Fruit fly (Drosophila melanogaster) whole organism, prepupa: ENCODE results near the gene CG6409.

Experiments used
- Blimp-1 ChIP-seq: fragments of 200-800 bp; sonication (Bioruptor generic); optimal IDR thresholded peaks from 3 replicates; lab custom pipeline; 2017; ENCODE audit warnings: missing biosample characterization, missing genetic modification characterization, mild to moderate bottlenecking, moderate library complexity, missing genetic modification reagents
- CG10631 ChIP-seq: fragments of 200-800 bp; sonication (Bioruptor generic); optimal IDR thresholded peaks from 2 replicates; lab custom pipeline; 2016; ENCODE audit warnings: missing biosample characterization, missing genetic modification characterization
- CG10669 ChIP-seq: fragments of 200-800 bp; sonication (Bioruptor generic); optimal IDR thresholded peaks from 3 replicates; lab custom pipeline; 2018; ENCODE audit warnings: missing biosample characterization, mild to moderate bottlenecking, missing genetic modification characterization, moderate library complexity
- CG11762 ChIP-seq: fragments of 200-800 bp; sonication (Bioruptor generic); optimal IDR thresholded peaks from 3 replicates; lab custom pipeline; 2016; ENCODE audit warnings: missing biosample characterization, missing genetic modification characterization; ENCODE audit not compliant: insufficient read depth
- CG11902 ChIP-seq: fragments of 200-800 bp; sonication (Bioruptor generic); optimal IDR thresholded peaks from 3 replicates; lab custom pipeline; 2016; ENCODE audit warnings: missing biosample characterization, missing genetic modification characterization
- CG15336 ChIP-seq: fragments of 200-800 bp; sonication (Bioruptor generic); IDR thresholded peaks from 2 replicates; pipeline ENCODE4 v1.3.6; 2022; ENCODE audit warnings: missing biosample characterization, missing genetic modification characterization
- CG16779 ChIP-seq: fragments of 200-800 bp; sonication (Bioruptor generic); optimal IDR thresholded peaks from 3 replicates; lab custom pipeline; 2017; ENCODE audit warnings: missing biosample characterization, mild to moderate bottlenecking, missing genetic modification characterization
- CG3032 ChIP-seq: fragments of 200-800 bp; optimal IDR thresholded peaks from 2 replicates; lab custom pipeline; 2019; ENCODE audit warnings: missing biosample characterization, mild to moderate bottlenecking, missing genetic modification characterization, moderate library complexity
- CG32006 ChIP-seq: fragments of 200-800 bp; sonication (Bioruptor generic); optimal IDR thresholded peaks from 3 replicates; lab custom pipeline; 2017; ENCODE audit warnings: missing biosample characterization, mild to moderate bottlenecking, missing genetic modification characterization
- CG34406 ChIP-seq: fragments of 200-800 bp; sonication (Bioruptor generic); optimal IDR thresholded peaks from 3 replicates; lab custom pipeline; 2016; ENCODE audit warnings: missing biosample characterization, missing genetic modification characterization
- CG3919 ChIP-seq: fragments of 200-800 bp; sonication (Bioruptor generic); optimal IDR thresholded peaks from 3 replicates; lab custom pipeline; 2016; ENCODE audit warnings: missing biosample characterization, missing genetic modification characterization
- CG4318 ChIP-seq: fragments of 200-800 bp; sonication (Bioruptor generic); optimal IDR thresholded peaks from 3 replicates; lab custom pipeline; 2017; ENCODE audit warnings: missing biosample characterization, mild to moderate bottlenecking, missing genetic modification characterization
- CG6163 ChIP-seq: fragments of 200-800 bp; sonication (Bioruptor generic); IDR thresholded peaks from 3 replicates; pipeline ENCODE4 v1.3.6; 2022; ENCODE audit warnings: missing biosample characterization, missing genetic modification characterization
- CG6808 ChIP-seq: fragments of 200-800 bp; sonication (Bioruptor generic); optimal IDR thresholded peaks from 3 replicates; lab custom pipeline; 2017; ENCODE audit warnings: missing biosample characterization, missing genetic modification characterization, mild to moderate bottlenecking, moderate library complexity, missing genetic modification reagents
- CG6854 ChIP-seq: fragments of 200-800 bp; sonication (Bioruptor generic); optimal IDR thresholded peaks from 2 replicates; lab custom pipeline; 2017; ENCODE audit warnings: missing biosample characterization, mild to moderate bottlenecking, missing genetic modification characterization
- CG7368 ChIP-seq: fragments of 200-800 bp; sonication (Bioruptor generic); optimal IDR thresholded peaks from 3 replicates; lab custom pipeline; 2016; ENCODE audit warnings: missing biosample characterization, missing genetic modification characterization
- CG8119 ChIP-seq: fragments of 200-800 bp; sonication (Bioruptor generic); IDR thresholded peaks from 3 replicates; pipeline ENCODE4 v1.3.6; 2022; ENCODE audit warnings: missing biosample characterization, missing genetic modification characterization
- CG9139 ChIP-seq: fragments of 200-800 bp; sonication (Bioruptor generic); optimal IDR thresholded peaks from 3 replicates; lab custom pipeline; 2017; ENCODE audit warnings: missing biosample characterization, mild to moderate bottlenecking, missing genetic modification characterization
- Eip78C ChIP-seq: fragments of 200-800 bp; sonication (Bioruptor generic); peaks from one replicate; lab custom pipeline; 2016; ENCODE audit warnings: missing biosample characterization, missing genetic modification characterization
- Eip93F ChIP-seq: fragments of 200-800 bp; sonication (Bioruptor generic); optimal IDR thresholded peaks from 2 replicates; lab custom pipeline; 2016; ENCODE audit warnings: missing biosample characterization, mild to moderate bottlenecking, missing genetic modification characterization
- Ets21C ChIP-seq: fragments of 200-800 bp; sonication (Bioruptor generic); optimal IDR thresholded peaks from 3 replicates; lab custom pipeline; 2016; ENCODE audit warnings: missing biosample characterization, missing genetic modification characterization
- Ets96B ChIP-seq: fragments of 200-800 bp; optimal IDR thresholded peaks from 2 replicates; lab custom pipeline; 2019; ENCODE audit warnings: missing biosample characterization, mild to moderate bottlenecking, missing genetic modification characterization, moderate library complexity
- Hr38 ChIP-seq: sonication (Bioruptor generic); optimal IDR thresholded peaks from 2 replicates; lab custom pipeline; 2016; ENCODE audit warnings: missing biosample characterization, missing genetic modification characterization
- Hr4 ChIP-seq: fragments of 200-800 bp; sonication (Bioruptor generic); optimal IDR thresholded peaks from 3 replicates; lab custom pipeline; 2016; ENCODE audit warnings: missing biosample characterization, missing genetic modification characterization
- Lpt ChIP-seq: fragments of 200-800 bp; sonication (Bioruptor generic); optimal IDR thresholded peaks from 3 replicates; lab custom pipeline; 2016; ENCODE audit warnings: missing biosample characterization, missing genetic modification characterization
- Met ChIP-seq: fragments of 200-800 bp; sonication (Bioruptor generic); optimal IDR thresholded peaks from 3 replicates; lab custom pipeline; 2016; ENCODE audit warnings: missing biosample characterization, missing genetic modification characterization
- OdsH ChIP-seq: fragments of 200-800 bp; sonication (Bioruptor generic); optimal IDR thresholded peaks from 3 replicates; lab custom pipeline; 2016; ENCODE audit warnings: missing biosample characterization, missing genetic modification characterization
- Smox ChIP-seq: fragments of 200-800 bp; sonication (Bioruptor generic); optimal IDR thresholded peaks from 3 replicates; lab custom pipeline; 2016; ENCODE audit warnings: missing biosample characterization, missing genetic modification characterization
- Sox14 ChIP-seq: fragments of 200-800 bp; sonication (Bioruptor generic); optimal IDR thresholded peaks from 3 replicates; lab custom pipeline; 2016; ENCODE audit warnings: missing biosample characterization, missing genetic modification characterization
- achi ChIP-seq: fragments of 200-800 bp; sonication (Bioruptor generic); optimal IDR thresholded peaks from 3 replicates; lab custom pipeline; 2016; ENCODE audit warnings: missing biosample characterization, missing genetic modification characterization
- acj6 ChIP-seq: fragments of 200-800 bp; sonication (Bioruptor generic); optimal IDR thresholded peaks from 3 replicates; lab custom pipeline; 2016; ENCODE audit warnings: missing biosample characterization, missing genetic modification characterization
- dac ChIP-seq: fragments of 200-800 bp; sonication (Bioruptor generic); optimal IDR thresholded peaks from 2 replicates; lab custom pipeline; 2017; ENCODE audit warnings: missing biosample characterization, mild to moderate bottlenecking, missing genetic modification characterization
- eg ChIP-seq: fragments of 200-800 bp; sonication (Bioruptor generic); IDR thresholded peaks from 3 replicates; pipeline ENCODE4 v1.3.6; 2022; ENCODE audit warnings: missing biosample characterization, missing genetic modification characterization
- esn ChIP-seq: fragments of 200-800 bp; sonication (Bioruptor generic); optimal IDR thresholded peaks from 2 replicates; lab custom pipeline; 2016; ENCODE audit warnings: missing biosample characterization, mild to moderate bottlenecking, missing genetic modification characterization, moderate library complexity
- fd59A ChIP-seq: fragments of 200-800 bp; sonication (Bioruptor generic); optimal IDR thresholded peaks from 2 replicates; lab custom pipeline; 2017; ENCODE audit warnings: missing biosample characterization, mild to moderate bottlenecking, missing genetic modification characterization, missing genetic modification reagents
- fd85E ChIP-seq: fragments of 200-800 bp; sonication (Bioruptor generic); optimal IDR thresholded peaks from 3 replicates; lab custom pipeline; 2016; ENCODE audit warnings: missing biosample characterization, missing genetic modification characterization
- fkh ChIP-seq: fragments of 200-800 bp; sonication (Bioruptor generic); optimal IDR thresholded peaks from 3 replicates; lab custom pipeline; 2017; ENCODE audit warnings: missing biosample characterization, mild to moderate bottlenecking, missing genetic modification characterization, moderate library complexity
- lz ChIP-seq: fragments of 200-800 bp; sonication (Bioruptor generic); optimal IDR thresholded peaks from 3 replicates; lab custom pipeline; 2016; ENCODE audit warnings: missing biosample characterization, missing genetic modification characterization
- salr ChIP-seq, 2 experiments: fragments of 200-800 bp; sonication (Bioruptor generic); optimal IDR thresholded peaks; 3 replicates each; lab custom pipeline; 2016 to 2018; ENCODE audit warnings: missing biosample characterization in 2 of 2, missing genetic modification characterization in 2 of 2, mild to moderate bottlenecking in 1 of 2
- spab ChIP-seq: fragments of 200-800 bp; sonication (Bioruptor generic); optimal IDR thresholded peaks from 2 replicates; lab custom pipeline; 2017; ENCODE audit warnings: missing biosample characterization, mild to moderate bottlenecking, missing genetic modification characterization, missing genetic modification reagents
- ss ChIP-seq, 2 experiments: fragments of 200-800 bp; sonication (Bioruptor generic); optimal IDR thresholded peaks; 2 replicates in 1 of 2; 3 replicates in 1 of 2; lab custom pipeline; 2017 to 2018; ENCODE audit warnings: mild to moderate bottlenecking in 2 of 2, missing biosample characterization in 2 of 2, missing genetic modification characterization in 2 of 2, moderate library complexity in 1 of 2
- svp ChIP-seq: fragments of 200-800 bp; sonication (Bioruptor generic); peaks from one replicate; lab custom pipeline; 2016; ENCODE audit warnings: missing biosample characterization, missing genetic modification characterization
- topi ChIP-seq: fragments of 200-800 bp; sonication (Bioruptor generic); optimal IDR thresholded peaks from 3 replicates; lab custom pipeline; 2016; ENCODE audit warnings: missing biosample characterization, missing genetic modification characterization
- vri ChIP-seq: fragments of 200-800 bp; sonication (Bioruptor generic); optimal IDR thresholded peaks from 3 replicates; lab custom pipeline; 2016; ENCODE audit warnings: missing biosample characterization, mild to moderate bottlenecking, missing genetic modification characterization

Gene CG6409

DNA sequence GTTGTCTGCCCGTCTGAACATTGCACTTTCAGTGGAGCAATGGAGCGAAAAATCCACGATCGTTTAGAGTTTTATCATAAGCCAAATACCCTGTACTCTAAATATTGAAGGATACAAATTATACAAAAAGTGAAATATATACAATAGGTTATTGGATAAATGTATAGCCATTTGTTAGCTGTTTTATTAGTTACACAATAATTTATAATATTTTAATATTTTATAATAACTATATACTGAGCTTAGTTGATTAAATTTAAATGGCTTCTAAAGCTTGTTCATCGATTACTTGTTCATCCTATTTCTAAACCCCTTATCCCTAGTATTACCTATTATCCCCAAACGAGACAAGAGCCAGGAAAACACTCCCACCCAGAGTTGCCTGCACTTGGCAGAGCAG lies 40.8 kb upstream of the CG6409 start (continued):
- TF ChIP-seq OdsH (GFP tag; lab: Kevin White, UChicago), result peak; percentile 51
- TF ChIP-seq CG6808 (GFP tag; lab: Kevin White, UChicago), result peak; percentile 33
- TF ChIP-seq Lpt (GFP tag; lab: Kevin White, UChicago), result no peak
- TF ChIP-seq achi (GFP tag; lab: Kevin White, UChicago), result peak; percentile 49
- peak; percentile 3 for TF ChIP-seq CG16779 (tag; lab: Kevin White, UChicago)
- peak; percentile 45 for TF ChIP-seq CG34406 (GFP tag; lab: Kevin White, UChicago)
- peak; percentile 76 for TF ChIP-seq CG32006 (GFP tag; lab: Kevin White, UChicago)
- no peak for TF ChIP-seq vri (GFP tag; lab: Kevin White, UChicago)
- TF ChIP-seq, all 60 proteins: peak for 25

DNA sequence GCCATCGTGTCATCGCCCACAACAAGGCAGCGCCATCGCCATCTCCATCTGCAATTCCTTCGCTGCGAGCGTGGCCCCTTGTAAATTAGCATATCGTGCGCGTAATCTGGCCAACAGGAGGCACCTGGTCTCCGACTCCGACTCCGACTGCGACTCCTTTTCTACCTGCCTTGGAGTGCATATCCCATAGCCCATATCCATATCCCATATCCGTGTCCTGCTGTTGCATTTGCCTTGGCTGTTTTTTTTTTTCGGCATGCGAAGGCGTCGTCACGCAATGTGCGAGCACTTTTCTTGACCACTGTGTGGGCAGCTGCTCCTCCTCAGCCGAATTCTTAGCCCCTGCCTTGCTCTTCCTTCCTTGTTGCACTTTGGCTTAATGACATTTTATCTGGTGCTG lies 36.3 kb upstream of the CG6409 start:
- TF ChIP-seq ss (GFP tag; optimal IDR thresholded peaks at IDR 0.05; lab: Kevin White, UChicago), result peak in 1 of 2 experiments; percentile 93
- TF ChIP-seq fkh, result no peak

dm6 chr3L:10917263-10917662 lies 35.1 kb upstream of the CG6409 start:
- TF ChIP-seq Hr38 (no peak), CG3919 (GFP tag; lab: Kevin White, UChicago) (no peak), Eip93F (GFP tag; lab: Kevin White, UChicago) (no peak), eg (GFP tag; lab: Robert Waterston, UW) (no peak)

DNA sequence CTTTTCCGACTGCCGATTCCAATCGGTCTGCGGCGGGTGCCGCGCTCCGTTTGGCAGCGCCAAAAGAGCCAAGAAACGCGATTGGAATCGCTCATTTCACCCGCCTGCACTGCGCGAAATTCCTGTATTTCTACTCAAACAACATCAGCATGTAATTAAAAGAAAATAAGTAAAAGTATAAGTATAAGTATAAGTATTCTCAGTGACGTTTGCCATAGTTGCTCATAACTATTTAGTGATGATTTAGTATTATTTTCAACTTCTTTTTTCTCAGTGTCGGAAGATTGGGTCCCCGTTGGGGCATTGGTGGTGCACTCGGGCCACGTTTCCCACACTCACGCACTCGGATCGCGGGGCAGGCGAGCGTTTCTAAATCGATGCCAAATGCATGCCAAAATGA lies 31.0 kb upstream of the CG6409 start:
- TF ChIP-seq fd59A (GFP tag; lab: Kevin White, UChicago), result peak; percentile 63
- peak; percentile 87 for TF ChIP-seq Eip78C (GFP tag; lab: Kevin White, UChicago)
- TF ChIP-seq esn, result peak; percentile 53
- no peak for TF ChIP-seq Blimp-1 (GFP tag; lab: Kevin White, UChicago)
- no peak for TF ChIP-seq CG6854 (GFP tag; lab: Kevin White, UChicago)
- peak; percentile 51 for TF ChIP-seq Met (GFP tag; lab: Kevin White, UChicago)
- TF ChIP-seq CG6163 (GFP tag; lab: Robert Waterston, UW), result peak; percentile 90
- TF ChIP-seq Eip93F (GFP tag; lab: Kevin White, UChicago), result no peak
- peak; percentile 59 for TF ChIP-seq Ets96B
- peak; percentile 63 for TF ChIP-seq Sox14 (GFP tag; lab: Kevin White, UChicago)
- TF ChIP-seq svp (GFP tag; lab: Kevin White, UChicago), result peak; percentile 79
- TF ChIP-seq CG10631 (GFP tag; lab: Kevin White, UChicago), result peak; percentile 67
- peak; percentile 48 for TF ChIP-seq CG3919 (GFP tag; lab: Kevin White, UChicago)
- peak; percentile 35 for TF ChIP-seq Lpt (GFP tag; lab: Kevin White, UChicago)
- no peak for TF ChIP-seq Ets21C (GFP tag; lab: Kevin White, UChicago)
- TF ChIP-seq fkh, result no peak
- no peak for TF ChIP-seq fd85E
- TF ChIP-seq Hr4 (GFP tag; lab: Kevin White, UChicago), result peak; percentile 84
- peak; percentile 17 to 53 for TF ChIP-seq ss (GFP tag; optimal IDR thresholded peaks at IDR 0.05; lab: Kevin White, UChicago)
- TF ChIP-seq acj6 (GFP tag; lab: Kevin White, UChicago), result peak; percentile 61
- TF ChIP-seq CG11762 (GFP tag; lab: Kevin White, UChicago), result no peak
- peak; percentile 47 for TF ChIP-seq topi
- peak; percentile 72 for TF ChIP-seq dac (GFP tag; lab: Kevin White, UChicago)
- peak; percentile 51 for TF ChIP-seq lz (GFP tag; lab: Kevin White, UChicago)
- TF ChIP-seq CG3032 (tag; lab: Kevin White, UChicago), result peak; percentile 67
- TF ChIP-seq CG34406 (GFP tag; lab: Kevin White, UChicago), result peak; percentile 42
- peak; percentile 26 for TF ChIP-seq CG6808 (GFP tag; lab: Kevin White, UChicago)
- TF ChIP-seq CG7368 (GFP tag; lab: Kevin White, UChicago), result no peak
- peak; percentile 81 for TF ChIP-seq CG4318 (GFP tag; lab: Kevin White, UChicago)
- peak; percentile 50 for TF ChIP-seq spab (GFP tag; lab: Kevin White, UChicago)
- TF ChIP-seq CG32006 (GFP tag; lab: Kevin White, UChicago), result peak; percentile 84
- peak; percentile 20 for TF ChIP-seq Smox
- TF ChIP-seq salr (GFP tag; optimal IDR thresholded peaks at IDR 0.05; lab: Kevin White, UChicago), result peak; percentile 12 to 51
- peak; percentile 92 for TF ChIP-seq CG15336 (GFP tag; lab: Robert Waterston, UW)
- no peak for TF ChIP-seq CG9139 (GFP tag; lab: Kevin White, UChicago)
- TF ChIP-seq CG8119, result peak; percentile 85
- peak; percentile 73 for TF ChIP-seq OdsH (GFP tag; lab: Kevin White, UChicago)
- no peak for TF ChIP-seq CG11902 (GFP tag; lab: Kevin White, UChicago)
- peak; percentile 55 for TF ChIP-seq CG10669 (GFP tag; lab: Kevin White, UChicago)
